Fruit fly (Drosophila melanogaster) whole organism, embryonic: Measurements from ENCODE around the gene Fkbp59.

ENCODE experiments used
- Awh ChIP-seq: fragments of 200-800 bp; sonication (Bioruptor generic); IDR thresholded peaks from 2 replicates; pipeline ENCODE4, ENCODE4 v1.3.6; 2022; ENCODE audit warnings: missing biosample characterization, missing genetic modification characterization
- BEAF-32 ChIP-seq: fragments of 200-800 bp; sonication (Bioruptor generic); optimal IDR thresholded peaks from 3 replicates; lab custom pipeline; 2017; ENCODE audit warnings: missing biosample characterization, missing genetic modification characterization, mild to moderate bottlenecking, moderate library complexity, missing genetic modification reagents
- CG12071 ChIP-seq: fragments of 200-800 bp; sonication (Bioruptor generic); optimal IDR thresholded peaks from 3 replicates; lab custom pipeline; 2018; ENCODE audit warnings: missing biosample characterization, mild to moderate bottlenecking, missing genetic modification characterization
- CG1233 ChIP-seq: fragments of 200-800 bp; sonication (Bioruptor generic); optimal IDR thresholded peaks from 4 replicates; lab custom pipeline; 2018; ENCODE audit warnings: missing biosample characterization, mild to moderate bottlenecking, missing genetic modification characterization
- CG12391 ChIP-seq: fragments of 200-800 bp; sonication (Bioruptor generic); optimal IDR thresholded peaks from 3 replicates; lab custom pipeline; 2018; ENCODE audit warnings: missing biosample characterization, mild to moderate bottlenecking, missing genetic modification characterization, moderate library complexity
- CG13296 ChIP-seq: fragments of 200-800 bp; sonication (Bioruptor generic); optimal IDR thresholded peaks from 3 replicates; lab custom pipeline; 2018; ENCODE audit warnings: missing biosample characterization, mild to moderate bottlenecking, missing genetic modification characterization
- CG14965 ChIP-seq: fragments of 200-800 bp; sonication (Bioruptor generic); optimal IDR thresholded peaks from 2 replicates; lab custom pipeline; 2016; ENCODE audit warnings: missing biosample characterization, missing genetic modification characterization, borderline replicate concordance
- CG17359 ChIP-seq: fragments of 200-800 bp; sonication (Bioruptor generic); optimal IDR thresholded peaks from 3 replicates; lab custom pipeline; 2018; ENCODE audit warnings: missing biosample characterization, mild to moderate bottlenecking, missing genetic modification characterization, moderate library complexity
- CG17612 ChIP-seq: fragments of 200-800 bp; sonication (Bioruptor generic); IDR thresholded peaks from 2 replicates; pipeline ENCODE4 v1.3.6; 2022; ENCODE audit warnings: missing biosample characterization, missing genetic modification characterization
- CG30020 ChIP-seq: fragments of 200-800 bp; optimal IDR thresholded peaks from 2 replicates; lab custom pipeline; 2019; ENCODE audit warnings: missing biosample characterization, mild to moderate bottlenecking, missing genetic modification characterization, moderate library complexity
- CG30403 ChIP-seq: fragments of 200-800 bp; sonication (Bioruptor generic); optimal IDR thresholded peaks from 3 replicates; lab custom pipeline; 2016; ENCODE audit warnings: missing biosample characterization, missing genetic modification characterization
- CG4404 ChIP-seq: fragments of 200-800 bp; sonication (Bioruptor generic); IDR thresholded peaks from 2 replicates; pipeline ENCODE4 v1.3.6; 2022; ENCODE audit warnings: missing biosample characterization, missing genetic modification characterization
- CG6813 ChIP-seq: fragments of 200-800 bp; sonication (Bioruptor generic); optimal IDR thresholded peaks from 2 replicates; lab custom pipeline; 2017; ENCODE audit warnings: missing biosample characterization, missing genetic modification characterization, mild to moderate bottlenecking, moderate library complexity, missing genetic modification reagents
- CG7839 ChIP-seq: fragments of 200-800 bp; sonication (Bioruptor generic); optimal IDR thresholded peaks from 3 replicates; lab custom pipeline; 2018; ENCODE audit warnings: missing biosample characterization, mild to moderate bottlenecking, missing genetic modification characterization, moderate library complexity
- CG8944 ChIP-seq: fragments of 200-800 bp; sonication (Bioruptor generic); optimal IDR thresholded peaks from 3 replicates; lab custom pipeline; 2016; ENCODE audit warnings: missing biosample characterization, missing genetic modification characterization
- CHES-1-like ChIP-seq: fragments of 200-800 bp; sonication (Bioruptor generic); optimal IDR thresholded peaks from 2 replicates; lab custom pipeline; 2016; ENCODE audit warnings: missing biosample characterization, missing genetic modification characterization
- CrebB ChIP-seq: fragments of 200-800 bp; sonication (Bioruptor generic); optimal IDR thresholded peaks from 3 replicates; lab custom pipeline; 2018; ENCODE audit warnings: missing biosample characterization, mild to moderate bottlenecking, missing genetic modification characterization
- Deaf1 ChIP-seq: fragments of 200-800 bp; optimal IDR thresholded peaks from 3 replicates; lab custom pipeline; 2019; ENCODE audit warnings: missing biosample characterization, mild to moderate bottlenecking, missing genetic modification characterization, moderate library complexity
- Hmr ChIP-seq: fragments of 200-800 bp; sonication (Bioruptor generic); optimal IDR thresholded peaks from 3 replicates; lab custom pipeline; 2017; ENCODE audit warnings: mild to moderate bottlenecking, missing biosample characterization, missing genetic modification reagents, missing genetic modification characterization
- NfI ChIP-seq: fragments of 200-800 bp; sonication (Bioruptor generic); optimal IDR thresholded peaks from 3 replicates; lab custom pipeline; 2018; ENCODE audit warnings: missing biosample characterization, mild to moderate bottlenecking, missing genetic modification characterization, moderate library complexity
- Ptx1 ChIP-seq: fragments of 200-800 bp; sonication (Bioruptor generic); IDR thresholded peaks from 2 replicates; pipeline ENCODE4 v1.3.6; 2022; ENCODE audit warnings: missing biosample characterization, missing genetic modification characterization
- Ravus ChIP-seq: fragments of 200-800 bp; sonication (Bioruptor generic); IDR thresholded peaks from 2 replicates; pipeline ENCODE4 v1.3.6; 2022; ENCODE audit warnings: missing biosample characterization, missing genetic modification characterization
- Six4 ChIP-seq: fragments of 200-800 bp; sonication (Bioruptor generic); optimal IDR thresholded peaks from 2 replicates; lab custom pipeline; 2016; ENCODE audit warnings: missing biosample characterization, missing genetic modification characterization
- Trl ChIP-seq, 3 experiments: fragments of >200 bp in 2 of 3; fragments of 200-800 bp in 1 of 3; sonication (Bioruptor generic) in 1 of 3; optimal IDR thresholded peaks; 2 replicates in 1 of 3; 3 replicates in 2 of 3; lab custom pipeline; 2016 to 2017; ENCODE audit warnings: missing biosample characterization in 1 of 3, missing genetic modification characterization in 1 of 3
- Vsx1 ChIP-seq: fragments of 200-800 bp; sonication (Bioruptor generic); optimal IDR thresholded peaks from 2 replicates; lab custom pipeline; 2017; ENCODE audit warnings: missing biosample characterization, mild to moderate bottlenecking, missing genetic modification characterization, missing genetic modification reagents
- YL-1 ChIP-seq: fragments of 200-800 bp; sonication (Bioruptor generic); optimal IDR thresholded peaks from 3 replicates; lab custom pipeline; 2017; ENCODE audit warnings: missing biosample characterization, mild to moderate bottlenecking, missing genetic modification characterization
- aop ChIP-seq: fragments of 200-800 bp; sonication (Bioruptor generic); IDR thresholded peaks from 2 replicates; pipeline ENCODE4 v1.3.6; 2022; ENCODE audit warnings: missing biosample characterization, missing genetic modification characterization
- cg ChIP-seq: fragments of 200-800 bp; sonication (Bioruptor generic); optimal IDR thresholded peaks from 3 replicates; lab custom pipeline; 2019; ENCODE audit warnings: missing biosample characterization, mild to moderate bottlenecking, missing genetic modification characterization, moderate library complexity
- disco-r ChIP-seq: fragments of 200-800 bp; sonication (Bioruptor generic); optimal IDR thresholded peaks from 2 replicates; lab custom pipeline; 2016; ENCODE audit warnings: missing biosample characterization, missing genetic modification characterization
- dmrt11E ChIP-seq: fragments of 200-800 bp; sonication (Bioruptor generic); optimal IDR thresholded peaks from 3 replicates; lab custom pipeline; 2018; ENCODE audit warnings: missing biosample characterization, mild to moderate bottlenecking, missing genetic modification characterization, moderate library complexity
- eyg ChIP-seq: fragments of 200-800 bp; sonication (Bioruptor generic); optimal IDR thresholded peaks from 3 replicates; lab custom pipeline; 2016; ENCODE audit warnings: missing biosample characterization, missing genetic modification characterization
- ftz-f1 ChIP-seq: fragments of 200-800 bp; sonication (Bioruptor generic); optimal IDR thresholded peaks from 2 replicates; lab custom pipeline; 2016; ENCODE audit warnings: missing biosample characterization, missing genetic modification characterization
- gem ChIP-seq: fragments of 200-800 bp; sonication (Bioruptor generic); optimal IDR thresholded peaks from 2 replicates; lab custom pipeline; 2019; ENCODE audit warnings: missing biosample characterization, mild to moderate bottlenecking, missing genetic modification characterization, moderate library complexity
- grn ChIP-seq: fragments of 200-800 bp; sonication (Bioruptor generic); optimal IDR thresholded peaks from 3 replicates; lab custom pipeline; 2017; ENCODE audit warnings: missing biosample characterization, missing genetic modification characterization
- insv ChIP-seq, 2 experiments: fragments of 200-800 bp; sonication (Bioruptor generic); optimal IDR thresholded peaks; 3 replicates each; lab custom pipeline; 2016 to 2018; ENCODE audit warnings: missing biosample characterization in 2 of 2, missing genetic modification characterization in 2 of 2
- ken ChIP-seq: fragments of 200-800 bp; sonication (Bioruptor generic); IDR thresholded peaks from 3 replicates; pipeline ENCODE4 v1.3.6; 2022; ENCODE audit warnings: missing biosample characterization, missing genetic modification characterization
- lbe ChIP-seq: fragments of 200-800 bp; sonication (Bioruptor generic); optimal IDR thresholded peaks from 2 replicates; lab custom pipeline; 2016; ENCODE audit warnings: missing biosample characterization, mild to moderate bottlenecking, missing genetic modification characterization
- lilli ChIP-seq: fragments of 200-800 bp; sonication (Bioruptor generic); optimal IDR thresholded peaks from 3 replicates; lab custom pipeline; 2016; ENCODE audit warnings: missing biosample characterization, missing genetic modification characterization
- mirr ChIP-seq: fragments of 200-800 bp; sonication (Bioruptor generic); optimal IDR thresholded peaks from 3 replicates; lab custom pipeline; 2018; ENCODE audit warnings: missing biosample characterization, mild to moderate bottlenecking, missing genetic modification characterization
- nerfin-2 ChIP-seq: fragments of 200-800 bp; sonication (Bioruptor generic); IDR thresholded peaks from 2 replicates; pipeline ENCODE4 v1.3.6; 2022; ENCODE audit warnings: missing biosample characterization, missing genetic modification characterization; ENCODE audit not compliant: partially characterized antibody
- nom ChIP-seq: fragments of 200-800 bp; sonication (Bioruptor generic); optimal IDR thresholded peaks from 2 replicates; lab custom pipeline; 2017; ENCODE audit warnings: missing biosample characterization, missing genetic modification characterization, mild to moderate bottlenecking, moderate library complexity, missing genetic modification reagents
- pan ChIP-seq, 4 experiments: fragments of >200 bp in 3 of 4; fragments of 200-800 bp in 1 of 4; sonication (Bioruptor generic) in 1 of 4; optimal IDR thresholded peaks in 3 of 4; IDR thresholded peaks in 1 of 4; 2 replicates each; pipeline versions ENCODE4 v1.3.6 to Lab custom; 2017 to 2022; ENCODE audit warnings: missing biosample characterization in 2 of 4, missing genetic modification characterization in 2 of 4, mixed read lengths in 1 of 4
- phol ChIP-seq: fragments of 200-800 bp; sonication (Bioruptor generic); optimal IDR thresholded peaks from 3 replicates; lab custom pipeline; 2018; ENCODE audit warnings: missing biosample characterization, mild to moderate bottlenecking, missing genetic modification characterization, moderate library complexity
- seq ChIP-seq: fragments of 200-800 bp; sonication (Bioruptor generic); IDR thresholded peaks from 2 replicates; pipeline ENCODE4 v1.3.6; 2022; ENCODE audit warnings: missing biosample characterization, missing genetic modification characterization
- so ChIP-seq: fragments of 200-800 bp; sonication (Bioruptor generic); IDR thresholded peaks from 3 replicates; pipeline ENCODE4 v1.3.6; 2022; ENCODE audit warnings: missing biosample characterization, missing genetic modification characterization
- ttk ChIP-seq: fragments of 200-800 bp; sonication (Bioruptor generic); IDR thresholded peaks from 2 replicates; pipeline ENCODE4 v2.1.2; 2022; ENCODE audit warnings: missing biosample characterization, missing genetic modification characterization
- wdn ChIP-seq: fragments of 200-800 bp; sonication (Bioruptor generic); IDR thresholded peaks from 2 replicates; pipeline ENCODE4 v1.3.6; 2022; ENCODE audit warnings: missing biosample characterization, missing genetic modification characterization

Gene Fkbp59

dm6 chr2L:9915011-9915850 lies 27.4 kb downstream of the Fkbp59 start, which contains the start of gene yip2:
yip2 (plus strand) TSS chr2L:9915253.
- TF ChIP-seq YL-1 (peak; percentile 52), phol (tag; lab: Kevin White, UChicago) (peak; percentile 53), Hmr (GFP tag; lab: Kevin White, UChicago) (peak; percentile 72), Ptx1 (peak; percentile 52; the same call in 1 of the 2 replicates), CG4404 (GFP tag; lab: Robert Waterston, UW) (no peak), CG12391 (peak; percentile 75), ftz-f1 (no peak), Trl (optimal IDR thresholded peaks at IDR 0.05; lab: Kevin White, UChicago) (peak in 1 of 2 experiments; percentile 18), Trl (GFP tag; optimal IDR thresholded peaks at IDR 0.05; lab: Kevin White, UChicago) (peak; percentile 59), Vsx1 (no peak), eyg (GFP tag; lab: Kevin White, UChicago) (peak; percentile 34), CG14965 (no peak), CG6813 (peak; percentile 60), disco-r (GFP tag; lab: Kevin White, UChicago) (no peak), CG17359 (tag; lab: Kevin White, UChicago) (peak; percentile 62), CG8944 (GFP tag; lab: Kevin White, UChicago) (peak; percentile 21), nom (peak; percentile 100), wdn (GFP tag; lab: Robert Waterston, UW) (no peak), NfI (peak; percentile 58), pan (optimal IDR thresholded peaks at IDR 0.05; lab: Kevin White, UChicago) (no peak), pan (GFP tag; optimal IDR thresholded peaks at IDR 0.05 in 1 of 2, IDR thresholded peaks at IDR 0.05 in 1 of 2) (peak in 1 of 2 experiments; percentile 71), Ravus (GFP tag; lab: Robert Waterston, UW) (no peak), gem (tag; lab: Kevin White, UChicago) (peak; percentile 76), CG17612 (no peak), CG12071 (GFP tag; lab: Kevin White, UChicago) (peak; percentile 62), nerfin-2 (GFP tag; lab: Robert Waterston, UW) (no peak), insv (GFP tag; optimal IDR thresholded peaks at IDR 0.05; lab: Kevin White, UChicago) (no peak), CG30020 (no peak), CG30403 (GFP tag; lab: Kevin White, UChicago) (peak; percentile 49), Deaf1 (tag; lab: Kevin White, UChicago) (peak; percentile 49), dmrt11E (tag; lab: Kevin White, UChicago) (no peak), CG7839 (tag; lab: Kevin White, UChicago) (peak; percentile 55), Awh (0 out of 2 replicates have a peak, but pooled peaks have one; percentile 43), cg (GFP tag; lab: Kevin White, UChicago) (no peak), lbe (peak; percentile 75), seq (GFP tag; lab: Robert Waterston, UW) (peak; percentile 46; the same call in 1 of the 2 replicates), ttk (GFP tag; lab: Robert Waterston, UW) (peak; percentile 57), mirr (GFP tag; lab: Kevin White, UChicago) (peak; percentile 87), BEAF-32 (GFP tag; lab: Kevin White, UChicago) (peak; percentile 2), CrebB (tag; lab: Kevin White, UChicago) (peak; percentile 68), grn (GFP tag; lab: Kevin White, UChicago) (peak; percentile 78), so (GFP tag; lab: Robert Waterston, UW) (peak; percentile 80; the same call in 2 of the 3 replicates), ken (GFP tag; lab: Robert Waterston, UW) (no peak; the same call in 2 of the 3 replicates), lilli (GFP tag; lab: Kevin White, UChicago) (peak; percentile 69), CHES-1-like (peak; percentile 65), Six4 (GFP tag; lab: Kevin White, UChicago) (no peak), CG13296 (GFP tag; lab: Kevin White, UChicago) (peak; percentile 89), CG1233 (GFP tag; lab: Kevin White, UChicago) (no peak), aop (GFP tag; lab: Robert Waterston, UW) (no peak)
